Worm (Caenorhabditis elegans): ENCODE measurements around the gene R01H2.2.

- TF ChIP-seq ctbp-1 (GFP tag; IDR thresholded peaks at IDR 0.05) (no peak), ceh-28 (tag; optimal IDR thresholded peaks at IDR 0.05) (no peak)
Measured at ce11 chrIII:7068520-7069113, 12.3 kb downstream of the R01H2.2 start, which contains the start of the genes ubc-18 and R01H2.8.

Data from whole organism, L4 larva.